Fruit fly (Drosophila melanogaster) whole organism, prepupa: ENCODE measurements around the gene Scr.
A peak's percentile ranks its signal among the peaks of the same experiment; 100 is the strongest.

Experiments
- CG10631 ChIP-seq: fragments of 200-800 bp; sonication (Bioruptor generic); optimal IDR thresholded peaks from 2 replicates; lab custom pipeline; 2016; ENCODE audit warnings: missing biosample characterization, missing genetic modification characterization
- CG10669 ChIP-seq: fragments of 200-800 bp; sonication (Bioruptor generic); optimal IDR thresholded peaks from 3 replicates; lab custom pipeline; 2018; ENCODE audit warnings: missing biosample characterization, mild to moderate bottlenecking, missing genetic modification characterization, moderate library complexity
- CG11294 ChIP-seq: fragments of 200-800 bp; sonication (Bioruptor generic); IDR thresholded peaks from 2 replicates; pipeline ENCODE4 v1.3.6; 2022; ENCODE audit warnings: missing biosample characterization, missing genetic modification characterization
- CG11762 ChIP-seq: fragments of 200-800 bp; sonication (Bioruptor generic); optimal IDR thresholded peaks from 3 replicates; lab custom pipeline; 2016; ENCODE audit warnings: missing biosample characterization, missing genetic modification characterization; ENCODE audit not compliant: insufficient read depth
- CG11902 ChIP-seq: fragments of 200-800 bp; sonication (Bioruptor generic); optimal IDR thresholded peaks from 3 replicates; lab custom pipeline; 2016; ENCODE audit warnings: missing biosample characterization, missing genetic modification characterization
- CG15336 ChIP-seq: fragments of 200-800 bp; sonication (Bioruptor generic); IDR thresholded peaks from 2 replicates; pipeline ENCODE4 v1.3.6; 2022; ENCODE audit warnings: missing biosample characterization, missing genetic modification characterization
- CG16779 ChIP-seq: fragments of 200-800 bp; sonication (Bioruptor generic); optimal IDR thresholded peaks from 3 replicates; lab custom pipeline; 2017; ENCODE audit warnings: missing biosample characterization, mild to moderate bottlenecking, missing genetic modification characterization
- CG3032 ChIP-seq: fragments of 200-800 bp; optimal IDR thresholded peaks from 2 replicates; lab custom pipeline; 2019; ENCODE audit warnings: missing biosample characterization, mild to moderate bottlenecking, missing genetic modification characterization, moderate library complexity
- CG31627 ChIP-seq: fragments of 200-800 bp; sonication (Bioruptor generic); optimal IDR thresholded peaks from 3 replicates; lab custom pipeline; 2016; ENCODE audit warnings: missing biosample characterization, missing genetic modification characterization
- CG32006 ChIP-seq: fragments of 200-800 bp; sonication (Bioruptor generic); optimal IDR thresholded peaks from 3 replicates; lab custom pipeline; 2017; ENCODE audit warnings: missing biosample characterization, mild to moderate bottlenecking, missing genetic modification characterization
- CG3919 ChIP-seq: fragments of 200-800 bp; sonication (Bioruptor generic); optimal IDR thresholded peaks from 3 replicates; lab custom pipeline; 2016; ENCODE audit warnings: missing biosample characterization, missing genetic modification characterization
- CG4318 ChIP-seq: fragments of 200-800 bp; sonication (Bioruptor generic); optimal IDR thresholded peaks from 3 replicates; lab custom pipeline; 2017; ENCODE audit warnings: missing biosample characterization, mild to moderate bottlenecking, missing genetic modification characterization
- CG6163 ChIP-seq: fragments of 200-800 bp; sonication (Bioruptor generic); IDR thresholded peaks from 3 replicates; pipeline ENCODE4 v1.3.6; 2022; ENCODE audit warnings: missing biosample characterization, missing genetic modification characterization
- CG6276 ChIP-seq: fragments of 200-800 bp; sonication (Bioruptor generic); optimal IDR thresholded peaks from 2 replicates; lab custom pipeline; 2017; ENCODE audit warnings: missing biosample characterization, mild to moderate bottlenecking, missing genetic modification characterization
- CG6792 ChIP-seq: fragments of 200-800 bp; sonication (Bioruptor generic); optimal IDR thresholded peaks from 3 replicates; lab custom pipeline; 2016; ENCODE audit warnings: missing biosample characterization, missing genetic modification characterization
- CG6808 ChIP-seq: fragments of 200-800 bp; sonication (Bioruptor generic); optimal IDR thresholded peaks from 3 replicates; lab custom pipeline; 2017; ENCODE audit warnings: missing biosample characterization, missing genetic modification characterization, mild to moderate bottlenecking, moderate library complexity, missing genetic modification reagents
- CG6854 ChIP-seq: fragments of 200-800 bp; sonication (Bioruptor generic); optimal IDR thresholded peaks from 2 replicates; lab custom pipeline; 2017; ENCODE audit warnings: missing biosample characterization, mild to moderate bottlenecking, missing genetic modification characterization
- CG7368 ChIP-seq: fragments of 200-800 bp; sonication (Bioruptor generic); optimal IDR thresholded peaks from 3 replicates; lab custom pipeline; 2016; ENCODE audit warnings: missing biosample characterization, missing genetic modification characterization
- CG8119 ChIP-seq: fragments of 200-800 bp; sonication (Bioruptor generic); IDR thresholded peaks from 3 replicates; pipeline ENCODE4 v1.3.6; 2022; ENCODE audit warnings: missing biosample characterization, missing genetic modification characterization
- CG8319 ChIP-seq: fragments of 200-800 bp; sonication (Bioruptor generic); optimal IDR thresholded peaks from 3 replicates; lab custom pipeline; 2016; ENCODE audit warnings: missing biosample characterization, missing genetic modification characterization
- CG8632 ChIP-seq: fragments of 200-800 bp; sonication (Bioruptor generic); optimal IDR thresholded peaks from 3 replicates; lab custom pipeline; 2016; ENCODE audit warnings: missing biosample characterization, missing genetic modification characterization
- CG9139 ChIP-seq: fragments of 200-800 bp; sonication (Bioruptor generic); optimal IDR thresholded peaks from 3 replicates; lab custom pipeline; 2017; ENCODE audit warnings: missing biosample characterization, mild to moderate bottlenecking, missing genetic modification characterization
- Eip75B ChIP-seq: fragments of 200-800 bp; sonication (Bioruptor generic); optimal IDR thresholded peaks from 3 replicates; lab custom pipeline; 2016; ENCODE audit warnings: missing biosample characterization, missing genetic modification characterization
- Eip78C ChIP-seq: fragments of 200-800 bp; sonication (Bioruptor generic); peaks from one replicate; lab custom pipeline; 2016; ENCODE audit warnings: missing biosample characterization, missing genetic modification characterization
- Eip93F ChIP-seq: fragments of 200-800 bp; sonication (Bioruptor generic); optimal IDR thresholded peaks from 2 replicates; lab custom pipeline; 2016; ENCODE audit warnings: missing biosample characterization, mild to moderate bottlenecking, missing genetic modification characterization
- Ets21C ChIP-seq: fragments of 200-800 bp; sonication (Bioruptor generic); optimal IDR thresholded peaks from 3 replicates; lab custom pipeline; 2016; ENCODE audit warnings: missing biosample characterization, missing genetic modification characterization
- Ets96B ChIP-seq: fragments of 200-800 bp; optimal IDR thresholded peaks from 2 replicates; lab custom pipeline; 2019; ENCODE audit warnings: missing biosample characterization, mild to moderate bottlenecking, missing genetic modification characterization, moderate library complexity
- Gug ChIP-seq: fragments of 200-800 bp; sonication (Bioruptor generic); IDR thresholded peaks from 2 replicates; pipeline ENCODE4 v1.3.6; 2022; ENCODE audit warnings: missing biosample characterization, missing genetic modification characterization
- Hr38 ChIP-seq: sonication (Bioruptor generic); optimal IDR thresholded peaks from 2 replicates; lab custom pipeline; 2016; ENCODE audit warnings: missing biosample characterization, missing genetic modification characterization
- Hr4 ChIP-seq: fragments of 200-800 bp; sonication (Bioruptor generic); optimal IDR thresholded peaks from 3 replicates; lab custom pipeline; 2016; ENCODE audit warnings: missing biosample characterization, missing genetic modification characterization
- Lpt ChIP-seq: fragments of 200-800 bp; sonication (Bioruptor generic); optimal IDR thresholded peaks from 3 replicates; lab custom pipeline; 2016; ENCODE audit warnings: missing biosample characterization, missing genetic modification characterization
- OdsH ChIP-seq: fragments of 200-800 bp; sonication (Bioruptor generic); optimal IDR thresholded peaks from 3 replicates; lab custom pipeline; 2016; ENCODE audit warnings: missing biosample characterization, missing genetic modification characterization
- Smox ChIP-seq: fragments of 200-800 bp; sonication (Bioruptor generic); optimal IDR thresholded peaks from 3 replicates; lab custom pipeline; 2016; ENCODE audit warnings: missing biosample characterization, missing genetic modification characterization
- Sox14 ChIP-seq: fragments of 200-800 bp; sonication (Bioruptor generic); optimal IDR thresholded peaks from 3 replicates; lab custom pipeline; 2016; ENCODE audit warnings: missing biosample characterization, missing genetic modification characterization
- achi ChIP-seq: fragments of 200-800 bp; sonication (Bioruptor generic); optimal IDR thresholded peaks from 3 replicates; lab custom pipeline; 2016; ENCODE audit warnings: missing biosample characterization, missing genetic modification characterization
- cyc ChIP-seq: fragments of 200-800 bp; sonication (Bioruptor generic); optimal IDR thresholded peaks from 3 replicates; lab custom pipeline; 2016; ENCODE audit warnings: missing biosample characterization, missing genetic modification characterization
- dac ChIP-seq: fragments of 200-800 bp; sonication (Bioruptor generic); optimal IDR thresholded peaks from 2 replicates; lab custom pipeline; 2017; ENCODE audit warnings: missing biosample characterization, mild to moderate bottlenecking, missing genetic modification characterization
- dsx ChIP-seq: fragments of 200-800 bp; optimal IDR thresholded peaks from 3 replicates; lab custom pipeline; 2019; ENCODE audit warnings: missing biosample characterization, mild to moderate bottlenecking, missing genetic modification characterization, moderate library complexity; ENCODE audit not compliant: poor library complexity, severe bottlenecking
- eg ChIP-seq: fragments of 200-800 bp; sonication (Bioruptor generic); IDR thresholded peaks from 3 replicates; pipeline ENCODE4 v1.3.6; 2022; ENCODE audit warnings: missing biosample characterization, missing genetic modification characterization
- esn ChIP-seq: fragments of 200-800 bp; sonication (Bioruptor generic); optimal IDR thresholded peaks from 2 replicates; lab custom pipeline; 2016; ENCODE audit warnings: missing biosample characterization, mild to moderate bottlenecking, missing genetic modification characterization, moderate library complexity
- fd85E ChIP-seq: fragments of 200-800 bp; sonication (Bioruptor generic); optimal IDR thresholded peaks from 3 replicates; lab custom pipeline; 2016; ENCODE audit warnings: missing biosample characterization, missing genetic modification characterization
- fkh ChIP-seq: fragments of 200-800 bp; sonication (Bioruptor generic); optimal IDR thresholded peaks from 3 replicates; lab custom pipeline; 2017; ENCODE audit warnings: missing biosample characterization, mild to moderate bottlenecking, missing genetic modification characterization, moderate library complexity
- lz ChIP-seq: fragments of 200-800 bp; sonication (Bioruptor generic); optimal IDR thresholded peaks from 3 replicates; lab custom pipeline; 2016; ENCODE audit warnings: missing biosample characterization, missing genetic modification characterization
- net ChIP-seq: fragments of 200-800 bp; sonication (Bioruptor generic); optimal IDR thresholded peaks from 3 replicates; lab custom pipeline; 2016; ENCODE audit warnings: missing biosample characterization, missing genetic modification characterization
- pdm3 ChIP-seq: fragments of 200-800 bp; sonication (Bioruptor generic); optimal IDR thresholded peaks from 3 replicates; lab custom pipeline; 2016; ENCODE audit warnings: missing biosample characterization, missing genetic modification characterization
- spab ChIP-seq: fragments of 200-800 bp; sonication (Bioruptor generic); optimal IDR thresholded peaks from 2 replicates; lab custom pipeline; 2017; ENCODE audit warnings: missing biosample characterization, mild to moderate bottlenecking, missing genetic modification characterization, missing genetic modification reagents
- ss ChIP-seq, 2 experiments: fragments of 200-800 bp; sonication (Bioruptor generic); optimal IDR thresholded peaks; 2 replicates in 1 of 2; 3 replicates in 1 of 2; lab custom pipeline; 2017 to 2018; ENCODE audit warnings: mild to moderate bottlenecking in 2 of 2, missing biosample characterization in 2 of 2, missing genetic modification characterization in 2 of 2, moderate library complexity in 1 of 2
- topi ChIP-seq: fragments of 200-800 bp; sonication (Bioruptor generic); optimal IDR thresholded peaks from 3 replicates; lab custom pipeline; 2016; ENCODE audit warnings: missing biosample characterization, missing genetic modification characterization
- vri ChIP-seq: fragments of 200-800 bp; sonication (Bioruptor generic); optimal IDR thresholded peaks from 3 replicates; lab custom pipeline; 2016; ENCODE audit warnings: missing biosample characterization, mild to moderate bottlenecking, missing genetic modification characterization

The Scr gene

dm6 chr3R:6812876-6813199, 36.9 kb downstream of the Scr start:
- TF ChIP-seq topi (GFP tag; lab: Kevin White, UChicago): no peak
- no peak for TF ChIP-seq CG4318 (GFP tag; lab: Kevin White, UChicago)
- no peak for TF ChIP-seq achi (GFP tag; lab: Kevin White, UChicago)
- TF ChIP-seq CG10631 (GFP tag; lab: Kevin White, UChicago): no peak
- TF ChIP-seq eg: no peak
- no peak for TF ChIP-seq net (GFP tag; lab: Kevin White, UChicago)
- no peak for TF ChIP-seq CG8319 (GFP tag; lab: Kevin White, UChicago)
- TF ChIP-seq CG9139 (GFP tag; lab: Kevin White, UChicago): no peak
- no peak for TF ChIP-seq lz
- peak; percentile 7 for TF ChIP-seq fkh
- 0 out of 3 replicates have a peak, but pooled peaks have one; percentile 42 for TF ChIP-seq CG6163 (GFP tag; lab: Robert Waterston, UW)
- no peak for TF ChIP-seq CG6808 (GFP tag; lab: Kevin White, UChicago)
- TF ChIP-seq cyc: no peak
- TF ChIP-seq CG3032 (tag; lab: Kevin White, UChicago): no peak
- TF ChIP-seq Hr4: no peak
- TF ChIP-seq Eip93F (GFP tag; lab: Kevin White, UChicago): no peak
- TF ChIP-seq esn (GFP tag; lab: Kevin White, UChicago): no peak
- TF ChIP-seq CG11294: no peak
- TF ChIP-seq, all 60 proteins: peak for 2

dm6 chr3R:6812107-6812875, 37.5 kb downstream of the Scr start:
- TF ChIP-seq CG31627 (GFP tag; lab: Kevin White, UChicago) (peak; percentile 53), Eip75B (GFP tag; lab: Kevin White, UChicago) (peak; percentile 66), pdm3 (GFP tag; lab: Kevin White, UChicago) (no peak), Eip78C (GFP tag; lab: Kevin White, UChicago) (peak; percentile 77), Lpt (GFP tag; lab: Kevin White, UChicago) (no peak), OdsH (GFP tag; lab: Kevin White, UChicago) (peak; percentile 46), CG15336 (GFP tag; lab: Robert Waterston, UW) (no peak), dsx (GFP tag; lab: Kevin White, UChicago) (peak; percentile 91), CG3032 (tag; lab: Kevin White, UChicago) (peak; percentile 4), vri (peak; percentile 31), CG8632 (GFP tag; lab: Kevin White, UChicago) (peak; percentile 18), dac (GFP tag; lab: Kevin White, UChicago) (no peak), CG11902 (peak; percentile 31), CG6854 (GFP tag; lab: Kevin White, UChicago) (peak; percentile 15), CG32006 (GFP tag; lab: Kevin White, UChicago) (no peak), Sox14 (peak; percentile 48), Gug (no peak), Ets21C (GFP tag; lab: Kevin White, UChicago) (peak; percentile 8), CG6163 (GFP tag; lab: Robert Waterston, UW) (no peak), spab (GFP tag; lab: Kevin White, UChicago) (peak; percentile 35), Smox (GFP tag; lab: Kevin White, UChicago) (peak; percentile 44), fd85E (GFP tag; lab: Kevin White, UChicago) (peak; percentile 27), topi (GFP tag; lab: Kevin White, UChicago) (peak; percentile 53), net (GFP tag; lab: Kevin White, UChicago) (no peak), CG16779 (tag; lab: Kevin White, UChicago) (no peak), CG11294 (no peak), CG7368 (GFP tag; lab: Kevin White, UChicago) (peak; percentile 10), CG11762 (GFP tag; lab: Kevin White, UChicago) (peak; percentile 14), CG8119 (GFP tag; lab: Robert Waterston, UW) (no peak), Ets96B (tag; lab: Kevin White, UChicago) (peak; percentile 15), achi (GFP tag; lab: Kevin White, UChicago) (peak; percentile 8), eg (no peak), CG3919 (peak; percentile 49), CG6276 (GFP tag; lab: Kevin White, UChicago) (no peak), CG6792 (GFP tag; lab: Kevin White, UChicago) (no peak), ss (GFP tag; optimal IDR thresholded peaks at IDR 0.05; lab: Kevin White, UChicago) (peak; percentile 26 to 43), Eip93F (GFP tag; lab: Kevin White, UChicago) (no peak), Hr38 (no peak), CG10669 (GFP tag; lab: Kevin White, UChicago) (peak; percentile 16), CG10631 (GFP tag; lab: Kevin White, UChicago) (peak; percentile 48)
